Worm (Caenorhabditis elegans): ENCODE results near the gene alkb-1.

- TF ChIP-seq W03F9.2 (tag; optimal IDR thresholded peaks at IDR 0.05) (no peak), dao-5 (tag; optimal IDR thresholded peaks at IDR 0.05) (no peak)
Observed at ce11 chrII:1385280-1385679, 26.9 kb upstream of the alkb-1 start, which contains the start of gene F54D12.7.

All from whole organism, L4/young adult.